Fruit fly (Drosophila melanogaster) whole organism, embryonic: ENCODE results near the gene CG32333.

Experiments
- Bgb ChIP-seq: fragments of 200-800 bp; sonication (Bioruptor generic); IDR thresholded peaks from 2 replicates; pipeline ENCODE4 v1.3.6; 2022; ENCODE audit warnings: missing biosample characterization, missing genetic modification characterization; ENCODE audit not compliant: partially characterized antibody
- CG10543 ChIP-seq: fragments of 200-800 bp; sonication (Bioruptor generic); optimal IDR thresholded peaks from 3 replicates; lab custom pipeline; 2017; ENCODE audit warnings: missing biosample characterization, mild to moderate bottlenecking, missing genetic modification characterization, moderate library complexity
- CG10979 ChIP-seq: fragments of 200-800 bp; sonication (Bioruptor generic); optimal IDR thresholded peaks from 2 replicates; lab custom pipeline; 2018; ENCODE audit warnings: missing biosample characterization, mild to moderate bottlenecking, missing genetic modification characterization, moderate library complexity
- CG13123 ChIP-seq: fragments of 200-800 bp; sonication (Bioruptor generic); optimal IDR thresholded peaks from 2 replicates; lab custom pipeline; 2016; ENCODE audit warnings: missing biosample characterization, missing genetic modification characterization
- CG14710 ChIP-seq: fragments of 200-800 bp; sonication (Bioruptor generic); optimal IDR thresholded peaks from 3 replicates; lab custom pipeline; 2019; ENCODE audit warnings: missing biosample characterization, mild to moderate bottlenecking, missing genetic modification characterization, moderate library complexity
- CG15269 ChIP-seq: fragments of 200-800 bp; sonication (Bioruptor generic); optimal IDR thresholded peaks from 2 replicates; lab custom pipeline; 2018; ENCODE audit warnings: missing biosample characterization, mild to moderate bottlenecking, missing genetic modification characterization, moderate library complexity
- CG15696 ChIP-seq: fragments of 200-800 bp; sonication (Bioruptor generic); optimal IDR thresholded peaks from 2 replicates; lab custom pipeline; 2019; ENCODE audit warnings: missing biosample characterization, mild to moderate bottlenecking, missing genetic modification characterization, moderate library complexity
- CG1603 ChIP-seq: fragments of 200-800 bp; sonication (Bioruptor generic); optimal IDR thresholded peaks from 2 replicates; lab custom pipeline; 2019; ENCODE audit warnings: missing biosample characterization, mild to moderate bottlenecking, missing genetic modification characterization, moderate library complexity
- CG16779 ChIP-seq: fragments of 200-800 bp; sonication (Bioruptor generic); IDR thresholded peaks from 2 replicates; pipeline ENCODE4 v1.3.6; 2022; ENCODE audit warnings: missing biosample characterization, missing genetic modification characterization
- CG18262 ChIP-seq: fragments of 200-800 bp; optimal IDR thresholded peaks from 3 replicates; lab custom pipeline; 2019; ENCODE audit warnings: missing biosample characterization, mild to moderate bottlenecking, missing genetic modification characterization, moderate library complexity
- CG1832 ChIP-seq: fragments of 200-800 bp; sonication (Bioruptor generic); optimal IDR thresholded peaks from 2 replicates; lab custom pipeline; 2017; ENCODE audit warnings: missing biosample characterization, mild to moderate bottlenecking, missing genetic modification characterization, inconsistent platforms
- CG2129 ChIP-seq: fragments of 200-800 bp; sonication (Bioruptor generic); IDR thresholded peaks from 2 replicates; pipeline ENCODE4 v1.3.6; 2022; ENCODE audit warnings: missing biosample characterization, missing genetic modification characterization; ENCODE audit not compliant: partially characterized antibody
- CG2889 ChIP-seq: fragments of 200-800 bp; sonication (Bioruptor generic); IDR thresholded peaks from 3 replicates; pipeline ENCODE4 v1.3.6; 2022; ENCODE audit warnings: missing biosample characterization, missing genetic modification characterization
- CG33213 ChIP-seq: fragments of 200-800 bp; sonication (Bioruptor generic); optimal IDR thresholded peaks from 3 replicates; lab custom pipeline; 2016; ENCODE audit warnings: missing biosample characterization, missing genetic modification characterization
- CG34422 ChIP-seq: fragments of 200-800 bp; sonication (Bioruptor generic); IDR thresholded peaks from 3 replicates; pipeline ENCODE4 v1.3.6; 2022; ENCODE audit warnings: missing biosample characterization, missing genetic modification characterization
- CG4617 ChIP-seq: fragments of 200-800 bp; sonication (Bioruptor generic); optimal IDR thresholded peaks from 3 replicates; lab custom pipeline; 2016; ENCODE audit warnings: missing biosample characterization, missing genetic modification characterization, borderline replicate concordance
- CG6683 ChIP-seq: fragments of 200-800 bp; sonication (Bioruptor generic); optimal IDR thresholded peaks from 2 replicates; lab custom pipeline; 2017; ENCODE audit warnings: missing biosample characterization, mild to moderate bottlenecking, missing genetic modification characterization, missing genetic modification reagents
- CG8281 ChIP-seq: fragments of 200-800 bp; sonication (Bioruptor generic); optimal IDR thresholded peaks from 2 replicates; lab custom pipeline; 2018; ENCODE audit warnings: missing biosample characterization, mild to moderate bottlenecking, missing genetic modification characterization, moderate library complexity
- CG8290 ChIP-seq, 3 experiments: fragments of 200-800 bp; sonication (Bioruptor generic); optimal IDR thresholded peaks; 2 replicates each; lab custom pipeline; 2016 to 2019; ENCODE audit warnings: missing biosample characterization in 3 of 3, missing genetic modification characterization in 3 of 3, mild to moderate bottlenecking in 2 of 3, moderate library complexity in 1 of 3
- Eip74EF ChIP-seq, 2 experiments: fragments of 200-800 bp in 1 of 2; fragments of >200 bp in 1 of 2; sonication (Bioruptor generic) in 1 of 2; optimal IDR thresholded peaks; 2 replicates each; lab custom pipeline; 2017 to 2019; ENCODE audit warnings: missing biosample characterization in 2 of 2, missing genetic modification characterization in 2 of 2, mild to moderate bottlenecking in 1 of 2, moderate library complexity in 1 of 2
- H2.0 ChIP-seq: fragments of 200-800 bp; sonication (Bioruptor generic); IDR thresholded peaks from 2 replicates; pipeline ENCODE4 v1.3.6; 2022; ENCODE audit warnings: missing biosample characterization, missing genetic modification characterization
- Hmx ChIP-seq: fragments of 200-800 bp; sonication (Bioruptor generic); optimal IDR thresholded peaks from 2 replicates; lab custom pipeline; 2016; ENCODE audit warnings: missing biosample characterization, missing genetic modification characterization
- MESR4 ChIP-seq: fragments of 200-800 bp; sonication (Bioruptor generic); optimal IDR thresholded peaks from 2 replicates; lab custom pipeline; 2018; ENCODE audit warnings: missing biosample characterization, mild to moderate bottlenecking, missing genetic modification characterization, moderate library complexity
- NC2β ChIP-seq: fragments of 200-800 bp; sonication (Bioruptor generic); optimal IDR thresholded peaks from 2 replicates; lab custom pipeline; 2016; ENCODE audit warnings: missing biosample characterization, missing genetic modification characterization
- Ptx1 ChIP-seq: fragments of 200-800 bp; sonication (Bioruptor generic); IDR thresholded peaks from 2 replicates; pipeline ENCODE4 v1.3.6; 2022; ENCODE audit warnings: missing biosample characterization, missing genetic modification characterization
- Scr ChIP-seq: fragments of 200-800 bp; sonication (Bioruptor generic); IDR thresholded peaks from 2 replicates; pipeline ENCODE4 v1.3.6; 2022; ENCODE audit warnings: missing biosample characterization, missing genetic modification characterization; ENCODE audit not compliant: partially characterized antibody
- Sox102F ChIP-seq: fragments of 200-800 bp; sonication (Bioruptor generic); optimal IDR thresholded peaks from 2 replicates; lab custom pipeline; 2018; ENCODE audit warnings: missing biosample characterization, mild to moderate bottlenecking, missing genetic modification characterization, moderate library complexity
- Spps ChIP-seq: fragments of 200-800 bp; sonication (Bioruptor generic); optimal IDR thresholded peaks from 2 replicates; lab custom pipeline; 2018; ENCODE audit warnings: missing biosample characterization, mild to moderate bottlenecking, missing genetic modification characterization
- Xbp1 ChIP-seq: fragments of 200-800 bp; sonication (Bioruptor generic); optimal IDR thresholded peaks from 3 replicates; lab custom pipeline; 2016; ENCODE audit warnings: missing biosample characterization, mild to moderate bottlenecking, missing genetic modification characterization
- al ChIP-seq: fragments of 200-800 bp; sonication (Bioruptor generic); IDR thresholded peaks from 2 replicates; pipeline ENCODE4 v1.3.6; 2022; ENCODE audit warnings: missing biosample characterization, missing genetic modification characterization
- bowl ChIP-seq: fragments of 200-800 bp; sonication (Bioruptor generic); IDR thresholded peaks from 2 replicates; pipeline ENCODE4 v1.3.6; 2022; ENCODE audit warnings: missing biosample characterization, missing genetic modification characterization
- croc ChIP-seq: fragments of 200-800 bp; sonication (Bioruptor generic); conservative IDR thresholded peaks from 3 replicates; pipeline ENCODE4 v1.3.6; 2022; ENCODE audit warnings: missing biosample characterization, missing genetic modification characterization
- dimm ChIP-seq: fragments of 200-800 bp; sonication (Bioruptor generic); IDR thresholded peaks from 2 replicates; pipeline ENCODE4 v1.3.6; 2022; ENCODE audit warnings: missing biosample characterization, missing genetic modification characterization
- dmrt99B ChIP-seq: fragments of 200-800 bp; sonication (Bioruptor generic); optimal IDR thresholded peaks from 2 replicates; lab custom pipeline; 2018; ENCODE audit warnings: missing biosample characterization, mild to moderate bottlenecking, missing genetic modification characterization, moderate library complexity
- fd3F ChIP-seq: fragments of 200-800 bp; sonication (Bioruptor generic); optimal IDR thresholded peaks from 2 replicates; lab custom pipeline; 2018; ENCODE audit warnings: missing biosample characterization, mild to moderate bottlenecking, missing genetic modification characterization, moderate library complexity
- fd64A ChIP-seq: fragments of 200-800 bp; sonication (Bioruptor generic); optimal IDR thresholded peaks from 3 replicates; lab custom pipeline; 2018; ENCODE audit warnings: missing biosample characterization, mild to moderate bottlenecking, missing genetic modification characterization
- gcm ChIP-seq: fragments of 200-800 bp; sonication (Bioruptor generic); optimal IDR thresholded peaks from 2 replicates; lab custom pipeline; 2019; ENCODE audit warnings: missing biosample characterization, mild to moderate bottlenecking, missing genetic modification characterization, moderate library complexity
- inv ChIP-seq: fragments of 200-800 bp; sonication (Bioruptor generic); IDR thresholded peaks from 2 replicates; pipeline ENCODE4 v1.3.6; 2022; ENCODE audit warnings: missing biosample characterization, missing genetic modification characterization; ENCODE audit not compliant: partially characterized antibody
- kah ChIP-seq: fragments of 200-800 bp; sonication (Bioruptor generic); optimal IDR thresholded peaks from 2 replicates; lab custom pipeline; 2018; ENCODE audit warnings: missing biosample characterization, mild to moderate bottlenecking, missing genetic modification characterization
- lab ChIP-seq: fragments of 200-800 bp; sonication (Bioruptor generic); optimal IDR thresholded peaks from 3 replicates; lab custom pipeline; 2017; ENCODE audit warnings: missing biosample characterization, missing genetic modification characterization, mild to moderate bottlenecking, moderate library complexity, missing genetic modification reagents
- tap ChIP-seq: fragments of 200-800 bp; optimal IDR thresholded peaks from 3 replicates; lab custom pipeline; 2019; ENCODE audit warnings: missing biosample characterization, mild to moderate bottlenecking, missing genetic modification characterization, moderate library complexity
- tgo ChIP-seq: fragments of 200-800 bp; sonication (Bioruptor generic); IDR thresholded peaks from 3 replicates; pipeline ENCODE4 v1.3.6; 2022; ENCODE audit warnings: missing biosample characterization, missing genetic modification characterization
- tin ChIP-seq: fragments of 200-800 bp; sonication (Bioruptor generic); optimal IDR thresholded peaks from 3 replicates; lab custom pipeline; 2016; ENCODE audit warnings: missing biosample characterization, missing genetic modification characterization
- tna ChIP-seq: fragments of 200-800 bp; sonication (Bioruptor generic); IDR thresholded peaks from 2 replicates; pipeline ENCODE4 v1.3.6; 2022; ENCODE audit warnings: missing biosample characterization, missing genetic modification characterization; ENCODE audit not compliant: partially characterized antibody
- toy ChIP-seq: fragments of 200-800 bp; sonication (Bioruptor generic); IDR thresholded peaks from 2 replicates; pipeline ENCODE4 v1.3.6; 2022; ENCODE audit warnings: missing biosample characterization, missing genetic modification characterization
- trh ChIP-seq: fragments of 200-800 bp; sonication (Bioruptor generic); optimal IDR thresholded peaks from 2 replicates; lab custom pipeline; 2016; ENCODE audit warnings: missing biosample characterization, missing genetic modification characterization
- unc-4 ChIP-seq: fragments of 200-800 bp; sonication (Bioruptor generic); IDR thresholded peaks from 2 replicates; pipeline ENCODE4 v1.3.6; 2022; ENCODE audit warnings: missing biosample characterization, missing genetic modification characterization; ENCODE audit not compliant: partially characterized antibody
- z ChIP-seq: fragments of 200-800 bp; sonication (Bioruptor generic); IDR thresholded peaks from 3 replicates; pipeline ENCODE4 v1.3.6; 2022; ENCODE audit warnings: missing biosample characterization, missing genetic modification characterization

The CG32333 gene

dm6 chr3L:1247627-1248295, 28.0 kb upstream of the CG32333 start, which contains the start of the genes Psf1 and Sac1:
Psf1 (minus strand) TSS chr3L:1247677.
Sac1 (plus strand) TSS chr3L:1247817.
- no peak for TF ChIP-seq CG10543 (GFP tag; lab: Kevin White, UChicago)
- no peak for TF ChIP-seq CG2889 (GFP tag; lab: Robert Waterston, UW)
- peak; percentile 90 for TF ChIP-seq MESR4
- peak; percentile 71 for TF ChIP-seq CG1603 (tag; lab: Kevin White, UChicago)
- TF ChIP-seq gcm: no peak
- TF ChIP-seq bowl (GFP tag; lab: Robert Waterston, UW): no peak
- TF ChIP-seq CG16779 (GFP tag; lab: Robert Waterston, UW): no peak
- TF ChIP-seq CG4617: peak; percentile 94
- TF ChIP-seq Xbp1 (GFP tag; lab: Kevin White, UChicago): peak; percentile 70
- TF ChIP-seq dmrt99B (tag; lab: Kevin White, UChicago): no peak
- TF ChIP-seq z (GFP tag; lab: Robert Waterston, UW): no peak
- peak; percentile 58; the same call in 1 of the 3 replicates for TF ChIP-seq CG34422 (GFP tag; lab: Robert Waterston, UW)
- TF ChIP-seq fd64A (GFP tag; lab: Kevin White, UChicago): no peak
- peak; percentile 32 for TF ChIP-seq Sox102F (GFP tag; lab: Kevin White, UChicago)
- no peak for TF ChIP-seq Spps (tag; lab: Kevin White, UChicago)
- peak; percentile 48 for TF ChIP-seq CG18262 (tag; lab: Kevin White, UChicago)
- TF ChIP-seq CG1832: no peak
- TF ChIP-seq CG14710 (tag; lab: Kevin White, UChicago): peak; percentile 81
- no peak for TF ChIP-seq CG13123 (GFP tag; lab: Kevin White, UChicago)
- TF ChIP-seq CG15696 (tag; lab: Kevin White, UChicago): peak; percentile 46
- peak; percentile 95 for TF ChIP-seq Scr
- TF ChIP-seq Hmx (GFP tag; lab: Kevin White, UChicago): no peak
- no peak for TF ChIP-seq tap (tag; lab: Kevin White, UChicago)
- TF ChIP-seq tin (GFP tag; lab: Kevin White, UChicago): peak; percentile 30
- TF ChIP-seq trh: no peak
- TF ChIP-seq CG8290 (GFP tag; optimal IDR thresholded peaks at IDR 0.05; lab: Kevin White, UChicago): no peak
- TF ChIP-seq CG8290 (tag; optimal IDR thresholded peaks at IDR 0.05; lab: Kevin White, UChicago): peak in 1 of 2 experiments; percentile 27
- TF ChIP-seq CG10979: peak; percentile 40
- 0 out of 2 replicates have a peak, but pooled peaks have one; percentile 24 for TF ChIP-seq H2.0
- TF ChIP-seq CG33213: peak; percentile 39
- no peak for TF ChIP-seq toy (GFP tag; lab: Robert Waterston, UW)
- no peak for TF ChIP-seq CG6683 (GFP tag; lab: Kevin White, UChicago)
- no peak for TF ChIP-seq Eip74EF (GFP tag; optimal IDR thresholded peaks at IDR 0.05; lab: Kevin White, UChicago)
- 0 out of 2 replicates have a peak, but pooled peaks have one; percentile 29 for TF ChIP-seq al
- no peak for TF ChIP-seq fd3F (GFP tag; lab: Kevin White, UChicago)
- TF ChIP-seq Bgb (GFP tag; lab: Robert Waterston, UW): peak; percentile 78
- peak; percentile 80 for TF ChIP-seq CG2129 (GFP tag; lab: Robert Waterston, UW)
- TF ChIP-seq kah (GFP tag; lab: Kevin White, UChicago): no peak
- no peak for TF ChIP-seq croc
- no peak for TF ChIP-seq CG15269 (tag; lab: Kevin White, UChicago)
- TF ChIP-seq dimm (GFP tag; lab: Robert Waterston, UW): no peak
- 0 out of 3 replicates have a peak, but pooled peaks have one; percentile 26 for TF ChIP-seq tgo
- TF ChIP-seq unc-4 (GFP tag; lab: Robert Waterston, UW): peak; percentile 89
- TF ChIP-seq tna (GFP tag; lab: Robert Waterston, UW): peak; percentile 60
- TF ChIP-seq inv (GFP tag; lab: Robert Waterston, UW): peak; percentile 85
- TF ChIP-seq NC2β (GFP tag; lab: Kevin White, UChicago): peak; percentile 38
- TF ChIP-seq Ptx1 (GFP tag; lab: Robert Waterston, UW): peak; percentile 61
- TF ChIP-seq CG8281 (tag; lab: Kevin White, UChicago): no peak
- TF ChIP-seq lab (GFP tag; lab: Kevin White, UChicago): peak; percentile 49
